Fruit fly (Drosophila melanogaster) whole organism, prepupa: ENCODE results near the gene Dbx.

Experiments
- Blimp-1 ChIP-seq: fragments of 200-800 bp; sonication (Bioruptor generic); optimal IDR thresholded peaks from 3 replicates; lab custom pipeline; 2017; ENCODE audit warnings: missing biosample characterization, missing genetic modification characterization, mild to moderate bottlenecking, moderate library complexity, missing genetic modification reagents
- CG10631 ChIP-seq: fragments of 200-800 bp; sonication (Bioruptor generic); optimal IDR thresholded peaks from 2 replicates; lab custom pipeline; 2016; ENCODE audit warnings: missing biosample characterization, missing genetic modification characterization
- CG11762 ChIP-seq: fragments of 200-800 bp; sonication (Bioruptor generic); optimal IDR thresholded peaks from 3 replicates; lab custom pipeline; 2016; ENCODE audit warnings: missing biosample characterization, missing genetic modification characterization; ENCODE audit not compliant: insufficient read depth
- CG15336 ChIP-seq: fragments of 200-800 bp; sonication (Bioruptor generic); IDR thresholded peaks from 2 replicates; pipeline ENCODE4 v1.3.6; 2022; ENCODE audit warnings: missing biosample characterization, missing genetic modification characterization
- CG1621 ChIP-seq: fragments of 200-800 bp; sonication (Bioruptor generic); optimal IDR thresholded peaks from 3 replicates; lab custom pipeline; 2018; ENCODE audit warnings: missing biosample characterization, mild to moderate bottlenecking, missing genetic modification characterization
- CG3032 ChIP-seq: fragments of 200-800 bp; optimal IDR thresholded peaks from 2 replicates; lab custom pipeline; 2019; ENCODE audit warnings: missing biosample characterization, mild to moderate bottlenecking, missing genetic modification characterization, moderate library complexity
- CG34406 ChIP-seq: fragments of 200-800 bp; sonication (Bioruptor generic); optimal IDR thresholded peaks from 3 replicates; lab custom pipeline; 2016; ENCODE audit warnings: missing biosample characterization, missing genetic modification characterization
- CG3919 ChIP-seq: fragments of 200-800 bp; sonication (Bioruptor generic); optimal IDR thresholded peaks from 3 replicates; lab custom pipeline; 2016; ENCODE audit warnings: missing biosample characterization, missing genetic modification characterization
- CG4318 ChIP-seq: fragments of 200-800 bp; sonication (Bioruptor generic); optimal IDR thresholded peaks from 3 replicates; lab custom pipeline; 2017; ENCODE audit warnings: missing biosample characterization, mild to moderate bottlenecking, missing genetic modification characterization
- CG6163 ChIP-seq: fragments of 200-800 bp; sonication (Bioruptor generic); IDR thresholded peaks from 3 replicates; pipeline ENCODE4 v1.3.6; 2022; ENCODE audit warnings: missing biosample characterization, missing genetic modification characterization
- CG6276 ChIP-seq: fragments of 200-800 bp; sonication (Bioruptor generic); optimal IDR thresholded peaks from 2 replicates; lab custom pipeline; 2017; ENCODE audit warnings: missing biosample characterization, mild to moderate bottlenecking, missing genetic modification characterization
- CG6792 ChIP-seq: fragments of 200-800 bp; sonication (Bioruptor generic); optimal IDR thresholded peaks from 3 replicates; lab custom pipeline; 2016; ENCODE audit warnings: missing biosample characterization, missing genetic modification characterization
- CG6808 ChIP-seq: fragments of 200-800 bp; sonication (Bioruptor generic); optimal IDR thresholded peaks from 3 replicates; lab custom pipeline; 2017; ENCODE audit warnings: missing biosample characterization, missing genetic modification characterization, mild to moderate bottlenecking, moderate library complexity, missing genetic modification reagents
- CG6854 ChIP-seq: fragments of 200-800 bp; sonication (Bioruptor generic); optimal IDR thresholded peaks from 2 replicates; lab custom pipeline; 2017; ENCODE audit warnings: missing biosample characterization, mild to moderate bottlenecking, missing genetic modification characterization
- CG8119 ChIP-seq: fragments of 200-800 bp; sonication (Bioruptor generic); IDR thresholded peaks from 3 replicates; pipeline ENCODE4 v1.3.6; 2022; ENCODE audit warnings: missing biosample characterization, missing genetic modification characterization
- CG8319 ChIP-seq: fragments of 200-800 bp; sonication (Bioruptor generic); optimal IDR thresholded peaks from 3 replicates; lab custom pipeline; 2016; ENCODE audit warnings: missing biosample characterization, missing genetic modification characterization
- CG8632 ChIP-seq: fragments of 200-800 bp; sonication (Bioruptor generic); optimal IDR thresholded peaks from 3 replicates; lab custom pipeline; 2016; ENCODE audit warnings: missing biosample characterization, missing genetic modification characterization
- Eip78C ChIP-seq: fragments of 200-800 bp; sonication (Bioruptor generic); peaks from one replicate; lab custom pipeline; 2016; ENCODE audit warnings: missing biosample characterization, missing genetic modification characterization
- Eip93F ChIP-seq: fragments of 200-800 bp; sonication (Bioruptor generic); optimal IDR thresholded peaks from 2 replicates; lab custom pipeline; 2016; ENCODE audit warnings: missing biosample characterization, mild to moderate bottlenecking, missing genetic modification characterization
- Ets21C ChIP-seq: fragments of 200-800 bp; sonication (Bioruptor generic); optimal IDR thresholded peaks from 3 replicates; lab custom pipeline; 2016; ENCODE audit warnings: missing biosample characterization, missing genetic modification characterization
- Gug ChIP-seq: fragments of 200-800 bp; sonication (Bioruptor generic); IDR thresholded peaks from 2 replicates; pipeline ENCODE4 v1.3.6; 2022; ENCODE audit warnings: missing biosample characterization, missing genetic modification characterization
- Hr38 ChIP-seq: sonication (Bioruptor generic); optimal IDR thresholded peaks from 2 replicates; lab custom pipeline; 2016; ENCODE audit warnings: missing biosample characterization, missing genetic modification characterization
- Hr39 ChIP-seq: fragments of 200-800 bp; sonication (Bioruptor generic); optimal IDR thresholded peaks from 2 replicates; lab custom pipeline; 2016; ENCODE audit warnings: missing biosample characterization, missing genetic modification characterization
- Hr4 ChIP-seq: fragments of 200-800 bp; sonication (Bioruptor generic); optimal IDR thresholded peaks from 3 replicates; lab custom pipeline; 2016; ENCODE audit warnings: missing biosample characterization, missing genetic modification characterization
- Lpt ChIP-seq: fragments of 200-800 bp; sonication (Bioruptor generic); optimal IDR thresholded peaks from 3 replicates; lab custom pipeline; 2016; ENCODE audit warnings: missing biosample characterization, missing genetic modification characterization
- Met ChIP-seq: fragments of 200-800 bp; sonication (Bioruptor generic); optimal IDR thresholded peaks from 3 replicates; lab custom pipeline; 2016; ENCODE audit warnings: missing biosample characterization, missing genetic modification characterization
- OdsH ChIP-seq: fragments of 200-800 bp; sonication (Bioruptor generic); optimal IDR thresholded peaks from 3 replicates; lab custom pipeline; 2016; ENCODE audit warnings: missing biosample characterization, missing genetic modification characterization
- Smox ChIP-seq: fragments of 200-800 bp; sonication (Bioruptor generic); optimal IDR thresholded peaks from 3 replicates; lab custom pipeline; 2016; ENCODE audit warnings: missing biosample characterization, missing genetic modification characterization
- Sox102F ChIP-seq: fragments of 200-800 bp; sonication (Bioruptor generic); optimal IDR thresholded peaks from 2 replicates; lab custom pipeline; 2016; ENCODE audit warnings: missing biosample characterization, mild to moderate bottlenecking, missing genetic modification characterization
- Sox14 ChIP-seq: fragments of 200-800 bp; sonication (Bioruptor generic); optimal IDR thresholded peaks from 3 replicates; lab custom pipeline; 2016; ENCODE audit warnings: missing biosample characterization, missing genetic modification characterization
- Sox15 ChIP-seq: fragments of 200-800 bp; sonication (Bioruptor generic); optimal IDR thresholded peaks from 3 replicates; lab custom pipeline; 2016; ENCODE audit warnings: missing biosample characterization, missing genetic modification characterization
- achi ChIP-seq: fragments of 200-800 bp; sonication (Bioruptor generic); optimal IDR thresholded peaks from 3 replicates; lab custom pipeline; 2016; ENCODE audit warnings: missing biosample characterization, missing genetic modification characterization
- acj6 ChIP-seq: fragments of 200-800 bp; sonication (Bioruptor generic); optimal IDR thresholded peaks from 3 replicates; lab custom pipeline; 2016; ENCODE audit warnings: missing biosample characterization, missing genetic modification characterization
- cyc ChIP-seq: fragments of 200-800 bp; sonication (Bioruptor generic); optimal IDR thresholded peaks from 3 replicates; lab custom pipeline; 2016; ENCODE audit warnings: missing biosample characterization, missing genetic modification characterization
- dac ChIP-seq: fragments of 200-800 bp; sonication (Bioruptor generic); optimal IDR thresholded peaks from 2 replicates; lab custom pipeline; 2017; ENCODE audit warnings: missing biosample characterization, mild to moderate bottlenecking, missing genetic modification characterization
- dsx ChIP-seq: fragments of 200-800 bp; optimal IDR thresholded peaks from 3 replicates; lab custom pipeline; 2019; ENCODE audit warnings: missing biosample characterization, mild to moderate bottlenecking, missing genetic modification characterization, moderate library complexity; ENCODE audit not compliant: poor library complexity, severe bottlenecking
- eg ChIP-seq: fragments of 200-800 bp; sonication (Bioruptor generic); IDR thresholded peaks from 3 replicates; pipeline ENCODE4 v1.3.6; 2022; ENCODE audit warnings: missing biosample characterization, missing genetic modification characterization
- esn ChIP-seq: fragments of 200-800 bp; sonication (Bioruptor generic); optimal IDR thresholded peaks from 2 replicates; lab custom pipeline; 2016; ENCODE audit warnings: missing biosample characterization, mild to moderate bottlenecking, missing genetic modification characterization, moderate library complexity
- fd59A ChIP-seq: fragments of 200-800 bp; sonication (Bioruptor generic); optimal IDR thresholded peaks from 2 replicates; lab custom pipeline; 2017; ENCODE audit warnings: missing biosample characterization, mild to moderate bottlenecking, missing genetic modification characterization, missing genetic modification reagents
- fd85E ChIP-seq: fragments of 200-800 bp; sonication (Bioruptor generic); optimal IDR thresholded peaks from 3 replicates; lab custom pipeline; 2016; ENCODE audit warnings: missing biosample characterization, missing genetic modification characterization
- fkh ChIP-seq: fragments of 200-800 bp; sonication (Bioruptor generic); optimal IDR thresholded peaks from 3 replicates; lab custom pipeline; 2017; ENCODE audit warnings: missing biosample characterization, mild to moderate bottlenecking, missing genetic modification characterization, moderate library complexity
- lz ChIP-seq: fragments of 200-800 bp; sonication (Bioruptor generic); optimal IDR thresholded peaks from 3 replicates; lab custom pipeline; 2016; ENCODE audit warnings: missing biosample characterization, missing genetic modification characterization
- net ChIP-seq: fragments of 200-800 bp; sonication (Bioruptor generic); optimal IDR thresholded peaks from 3 replicates; lab custom pipeline; 2016; ENCODE audit warnings: missing biosample characterization, missing genetic modification characterization
- pdm3 ChIP-seq: fragments of 200-800 bp; sonication (Bioruptor generic); optimal IDR thresholded peaks from 3 replicates; lab custom pipeline; 2016; ENCODE audit warnings: missing biosample characterization, missing genetic modification characterization
- salr ChIP-seq, 2 experiments: fragments of 200-800 bp; sonication (Bioruptor generic); optimal IDR thresholded peaks; 3 replicates each; lab custom pipeline; 2016 to 2018; ENCODE audit warnings: missing biosample characterization in 2 of 2, missing genetic modification characterization in 2 of 2, mild to moderate bottlenecking in 1 of 2
- spab ChIP-seq: fragments of 200-800 bp; sonication (Bioruptor generic); optimal IDR thresholded peaks from 2 replicates; lab custom pipeline; 2017; ENCODE audit warnings: missing biosample characterization, mild to moderate bottlenecking, missing genetic modification characterization, missing genetic modification reagents
- ss ChIP-seq, 2 experiments: fragments of 200-800 bp; sonication (Bioruptor generic); optimal IDR thresholded peaks; 2 replicates in 1 of 2; 3 replicates in 1 of 2; lab custom pipeline; 2017 to 2018; ENCODE audit warnings: mild to moderate bottlenecking in 2 of 2, missing biosample characterization in 2 of 2, missing genetic modification characterization in 2 of 2, moderate library complexity in 1 of 2
- svp ChIP-seq: fragments of 200-800 bp; sonication (Bioruptor generic); peaks from one replicate; lab custom pipeline; 2016; ENCODE audit warnings: missing biosample characterization, missing genetic modification characterization
- topi ChIP-seq: fragments of 200-800 bp; sonication (Bioruptor generic); optimal IDR thresholded peaks from 3 replicates; lab custom pipeline; 2016; ENCODE audit warnings: missing biosample characterization, missing genetic modification characterization

Dbx gene

dm6 chr3L:1876215-1876625, 44.9 kb upstream of the Dbx start, which contains the start of gene dre4 (continued):
- no peak for TF ChIP-seq fd85E (GFP tag; lab: Kevin White, UChicago)
- peak; percentile 40 for TF ChIP-seq spab (GFP tag; lab: Kevin White, UChicago)
- no peak for TF ChIP-seq dac (GFP tag; lab: Kevin White, UChicago)
- TF ChIP-seq fkh: no peak
- TF ChIP-seq pdm3 (GFP tag; lab: Kevin White, UChicago): no peak
- TF ChIP-seq CG11762 (GFP tag; lab: Kevin White, UChicago): peak; percentile 6
- peak; percentile 54 for TF ChIP-seq Hr39
- TF ChIP-seq CG3032 (tag; lab: Kevin White, UChicago): peak; percentile 51
- peak; percentile 9 for TF ChIP-seq CG8319 (GFP tag; lab: Kevin White, UChicago)
- no peak for TF ChIP-seq OdsH (GFP tag; lab: Kevin White, UChicago)
- TF ChIP-seq CG6276 (GFP tag; lab: Kevin White, UChicago): peak; percentile 62
- peak; percentile 80 for TF ChIP-seq Eip78C (GFP tag; lab: Kevin White, UChicago)
- peak; percentile 75 for TF ChIP-seq Sox14 (GFP tag; lab: Kevin White, UChicago)
- TF ChIP-seq CG8632: peak; percentile 50
- no peak for TF ChIP-seq acj6 (GFP tag; lab: Kevin White, UChicago)
- TF ChIP-seq CG6163 (GFP tag; lab: Robert Waterston, UW): peak; percentile 66; the same call in 1 of the 3 replicates
- TF ChIP-seq CG6792 (GFP tag; lab: Kevin White, UChicago): peak; percentile 58

- TF ChIP-seq salr (GFP tag; optimal IDR thresholded peaks at IDR 0.05; lab: Kevin White, UChicago) (no peak), CG11762 (GFP tag; lab: Kevin White, UChicago) (peak; percentile 14), Lpt (GFP tag; lab: Kevin White, UChicago) (no peak), CG10631 (GFP tag; lab: Kevin White, UChicago) (peak; percentile 0), lz (GFP tag; lab: Kevin White, UChicago) (no peak), CG8632 (no peak), Hr38 (GFP tag; lab: Kevin White, UChicago) (no peak), CG1621 (tag; lab: Kevin White, UChicago) (no peak), spab (GFP tag; lab: Kevin White, UChicago) (peak; percentile 39), Sox102F (GFP tag; lab: Kevin White, UChicago) (no peak), fd59A (GFP tag; lab: Kevin White, UChicago) (no peak), Sox15 (GFP tag; lab: Kevin White, UChicago) (no peak), ss (GFP tag; optimal IDR thresholded peaks at IDR 0.05; lab: Kevin White, UChicago) (peak in 1 of 2 experiments; percentile 43), eg (GFP tag; lab: Robert Waterston, UW) (peak; percentile 84), CG3919 (peak; percentile 69), CG4318 (GFP tag; lab: Kevin White, UChicago) (no peak), CG6854 (GFP tag; lab: Kevin White, UChicago) (no peak), CG6276 (GFP tag; lab: Kevin White, UChicago) (peak; percentile 51), Smox (no peak), CG6792 (GFP tag; lab: Kevin White, UChicago) (no peak), CG6808 (GFP tag; lab: Kevin White, UChicago) (peak; percentile 38), net (GFP tag; lab: Kevin White, UChicago) (no peak), Eip93F (GFP tag; lab: Kevin White, UChicago) (no peak), fd85E (GFP tag; lab: Kevin White, UChicago) (no peak), dsx (GFP tag; lab: Kevin White, UChicago) (peak; percentile 42), topi (peak; percentile 18), CG15336 (GFP tag; lab: Robert Waterston, UW) (peak; percentile 38; the same call in 1 of the 2 replicates), Ets21C (GFP tag; lab: Kevin White, UChicago) (no peak), dac (GFP tag; lab: Kevin White, UChicago) (no peak), achi (GFP tag; lab: Kevin White, UChicago) (peak; percentile 52), Hr4 (GFP tag; lab: Kevin White, UChicago) (peak; percentile 13), CG8319 (GFP tag; lab: Kevin White, UChicago) (no peak), cyc (GFP tag; lab: Kevin White, UChicago) (peak; percentile 15), CG8119 (GFP tag; lab: Robert Waterston, UW) (peak; percentile 46; the same call in 1 of the 3 replicates), esn (no peak), svp (peak; percentile 44), CG34406 (GFP tag; lab: Kevin White, UChicago) (no peak), Gug (GFP tag; lab: Robert Waterston, UW) (peak; percentile 70), Met (GFP tag; lab: Kevin White, UChicago) (no peak), Sox14 (GFP tag; lab: Kevin White, UChicago) (no peak), Blimp-1 (GFP tag; lab: Kevin White, UChicago) (no peak)
These were observed 40.4 kb upstream of the Dbx start for dm6 chr3L:1880692-1881091.
